Worm (Caenorhabditis elegans) whole organism, L3 larva: ENCODE results near the gene C46F4.3.

ENCODE experiments used
- ceh-82 ChIP-seq: fragments of 150-350 bp; optimal IDR thresholded peaks from 2 replicates; lab custom pipeline; 2014; ENCODE audit warnings: missing biosample characterization, missing genetic modification characterization
- ceh-9 ChIP-seq: sonication (generic microtip); optimal IDR thresholded peaks from 2 replicates; lab custom pipeline; 2018; ENCODE audit warnings: missing biosample characterization, missing genetic modification characterization
- lin-39 ChIP-seq: fragments of 150-350 bp; optimal IDR thresholded peaks from 2 replicates; lab custom pipeline; 2018; ENCODE audit warnings: missing biosample characterization, missing genetic modification reagents, missing genetic modification characterization
- nhr-11 ChIP-seq: fragments of 150-350 bp; optimal IDR thresholded peaks from 2 replicates; lab custom pipeline; 2014; ENCODE audit warnings: missing biosample characterization, missing genetic modification characterization
- nhr-12 ChIP-seq: fragments of 150-350 bp; optimal IDR thresholded peaks from 2 replicates; lab custom pipeline; 2014; ENCODE audit warnings: missing biosample characterization, missing genetic modification characterization
- nhr-28 ChIP-seq: fragments of 150-350 bp; optimal IDR thresholded peaks from 2 replicates; lab custom pipeline; 2014; ENCODE audit warnings: missing biosample characterization, missing genetic modification characterization
- pqm-1 ChIP-seq: fragments of 150-350 bp; optimal IDR thresholded peaks from 2 replicates; lab custom pipeline; 2017; ENCODE audit warnings: missing biosample characterization, missing genetic modification characterization, inconsistent platforms
- snpc-4 ChIP-seq: fragments of 150-350 bp; optimal IDR thresholded peaks from 2 replicates; lab custom pipeline; 2014; ENCODE audit warnings: missing biosample characterization, missing genetic modification characterization
- unc-62 ChIP-seq: fragments of 150-350 bp; sonication (generic microtip); optimal IDR thresholded peaks from 4 replicates; lab custom pipeline; 2014; ENCODE audit warnings: missing biosample characterization, missing genetic modification reagents, missing genetic modification characterization
- zag-1 ChIP-seq: fragments of 150-350 bp; optimal IDR thresholded peaks from 2 replicates; lab custom pipeline; 2014; ENCODE audit warnings: missing biosample characterization, missing genetic modification characterization
- ztf-11 ChIP-seq: fragments of 150-350 bp; optimal IDR thresholded peaks from 2 replicates; lab custom pipeline; 2014; ENCODE audit warnings: missing biosample characterization, missing genetic modification characterization
- ztf-4 ChIP-seq: fragments of 150-350 bp; optimal IDR thresholded peaks from 2 replicates; lab custom pipeline; 2014; ENCODE audit warnings: missing biosample characterization, missing genetic modification characterization

DNA sequence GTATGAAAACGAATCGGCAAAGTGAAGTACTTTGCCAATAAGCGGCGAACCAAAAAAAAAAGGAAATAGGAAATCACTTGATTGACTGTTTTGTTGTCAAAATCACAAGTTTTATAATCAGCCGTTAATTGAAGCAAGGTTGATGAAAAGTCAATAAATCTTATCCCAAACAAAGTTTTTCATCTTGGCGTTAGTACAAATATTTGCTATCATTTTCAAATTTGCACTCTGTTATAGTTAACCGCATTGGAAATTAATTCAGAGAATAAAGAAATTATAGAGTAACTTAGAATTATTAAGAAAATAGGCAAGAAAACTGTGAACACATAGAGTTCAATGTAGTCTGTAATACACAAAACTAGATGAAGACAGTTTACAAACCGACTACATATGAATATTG, 8.9 kb downstream of the C46F4.3 start, which contains the start of gene acs-17:
- TF ChIP-seq nhr-28 (tag; lab: Kevin White, UChicago) (no peak), ztf-4 (tag; lab: Kevin White, UChicago) (no peak), ztf-11 (tag; lab: Kevin White, UChicago) (no peak), nhr-12 (tag; lab: Kevin White, UChicago) (no peak), unc-62 (GFP tag; lab: Kevin White, UChicago) (no peak), snpc-4 (no peak), ceh-82 (tag; lab: Kevin White, UChicago) (no peak), zag-1 (tag; lab: Kevin White, UChicago) (no peak), lin-39 (tag; lab: Kevin White, UChicago) (no peak), nhr-11 (tag; lab: Kevin White, UChicago) (no peak), pqm-1 (tag; lab: Kevin White, UChicago) (no peak), ceh-9 (tag; lab: Kevin White, UChicago) (no peak)
